Worm (Caenorhabditis elegans) whole organism, mixed stage, embryonic: ENCODE results near the gene F53B3.3.

Experiments
- bed-3 ChIP-seq: fragments of 200-800 bp; sonication (Bioruptor generic); optimal IDR thresholded peaks from 3 replicates; lab custom pipeline; 2018; ENCODE audit warnings: mild to moderate bottlenecking, missing genetic modification characterization, moderate library complexity, missing compliant biosample characterization
- ces-1 ChIP-seq: fragments of 150-350 bp; optimal IDR thresholded peaks from 2 replicates; lab custom pipeline; 2014; ENCODE audit warnings: missing biosample characterization, missing genetic modification reagents, missing genetic modification characterization
- elt-3 ChIP-seq: fragments of 150-350 bp; optimal IDR thresholded peaks from 2 replicates; lab custom pipeline; 2014; ENCODE audit warnings: missing biosample characterization, missing genetic modification characterization
- mab-5 ChIP-seq: fragments of 150-350 bp; optimal IDR thresholded peaks from 2 replicates; lab custom pipeline; 2014; ENCODE audit warnings: missing biosample characterization, missing genetic modification characterization
- nhr-12 ChIP-seq: fragments of 150-350 bp; optimal IDR thresholded peaks from 2 replicates; lab custom pipeline; 2014; ENCODE audit warnings: missing biosample characterization, missing genetic modification characterization
- nhr-2 ChIP-seq: fragments of 150-350 bp; optimal IDR thresholded peaks from 2 replicates; lab custom pipeline; 2014; ENCODE audit warnings: missing biosample characterization, missing genetic modification characterization
- nhr-237 ChIP-seq: fragments of 150-350 bp; optimal IDR thresholded peaks from 2 replicates; lab custom pipeline; 2014; ENCODE audit warnings: missing biosample characterization, missing genetic modification characterization
- nhr-28 ChIP-seq: fragments of 150-350 bp; optimal IDR thresholded peaks from 2 replicates; lab custom pipeline; 2014; ENCODE audit warnings: missing biosample characterization, missing genetic modification characterization
- nhr-76 ChIP-seq: sonication (generic microtip); optimal IDR thresholded peaks from 2 replicates; lab custom pipeline; 2017; ENCODE audit warnings: missing biosample characterization, missing genetic modification characterization
- snpc-4 ChIP-seq: fragments of 150-350 bp; optimal IDR thresholded peaks from 2 replicates; lab custom pipeline; 2014; ENCODE audit warnings: missing biosample characterization, missing genetic modification characterization
- unc-39 ChIP-seq: fragments of 150-350 bp; optimal IDR thresholded peaks from 2 replicates; lab custom pipeline; 2014; ENCODE audit warnings: missing biosample characterization, missing genetic modification characterization
- unc-62 ChIP-seq: fragments of 150-350 bp; optimal IDR thresholded peaks from 2 replicates; lab custom pipeline; 2014; ENCODE audit warnings: missing biosample characterization, missing genetic modification reagents, missing genetic modification characterization
- zip-8 ChIP-seq: fragments of 150-350 bp; optimal IDR thresholded peaks from 2 replicates; lab custom pipeline; 2014; ENCODE audit warnings: missing biosample characterization, missing genetic modification characterization

DNA sequence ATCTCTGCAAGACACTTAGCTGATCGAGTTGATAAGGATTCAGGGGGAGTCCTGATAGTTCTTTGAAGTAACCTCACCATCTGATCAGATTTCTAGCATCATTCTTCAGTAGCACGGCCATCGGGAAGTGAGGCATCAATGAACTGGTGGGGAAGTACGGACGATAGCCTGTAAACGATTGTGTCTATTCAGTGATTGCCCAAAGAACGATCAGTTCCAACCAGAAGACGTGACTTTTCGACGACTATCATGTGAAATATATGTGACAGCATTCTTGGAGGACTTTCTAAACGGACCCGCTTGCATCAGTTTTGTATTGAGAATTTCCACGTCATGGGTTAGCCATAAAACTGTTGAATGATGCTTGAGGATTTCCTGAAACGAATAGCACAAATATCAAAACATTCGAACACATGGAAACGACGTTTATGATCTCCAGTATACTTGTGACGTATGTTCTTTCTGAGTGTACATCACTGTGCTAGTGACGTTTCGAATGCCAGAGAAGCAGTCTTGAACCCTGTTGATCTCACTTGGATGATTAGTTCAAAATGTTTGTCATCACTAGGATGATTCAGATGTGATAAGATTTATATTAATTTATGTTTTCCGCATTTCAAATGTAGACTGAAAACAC, 22.2 kb upstream of the F53B3.3 start:
- TF ChIP-seq snpc-4 (tag; lab: Kevin White, UChicago) = no peak
- TF ChIP-seq nhr-28 (tag; lab: Kevin White, UChicago) = no peak
- no peak for TF ChIP-seq unc-62 (GFP tag; lab: Kevin White, UChicago)
- TF ChIP-seq elt-3 (tag; lab: Kevin White, UChicago) = no peak
- no peak for TF ChIP-seq nhr-237
- no peak for TF ChIP-seq nhr-76 (tag; lab: Kevin White, UChicago)
- TF ChIP-seq zip-8 = no peak
- no peak for TF ChIP-seq unc-39
- no peak for TF ChIP-seq nhr-12
- TF ChIP-seq mab-5 = no peak
- no peak for TF ChIP-seq ces-1 (GFP tag; lab: Kevin White, UChicago)
- no peak for TF ChIP-seq nhr-2 (tag; lab: Kevin White, UChicago)
- no peak for TF ChIP-seq bed-3 (GFP tag; lab: Kevin White, UChicago)
